Fruit fly (Drosophila melanogaster): ENCODE measurements around the gene CG6878.

dm6 chr3L:15162988-15163387 is 1.4 kb downstream of the CG6878 start:
- TF ChIP-seq cic (GFP tag; optimal IDR thresholded peaks at IDR 0.05) (no peak), CG5204 (GFP tag; optimal IDR thresholded peaks at IDR 0.05) (no peak), kay (GFP tag; ENCODE audit: borderline replicate concordance) (no peak), tj (GFP tag; optimal IDR thresholded peaks at IDR 0.05) (no peak), CG14711 (tag; optimal IDR thresholded peaks at IDR 0.05) (no peak), toe (GFP tag; optimal IDR thresholded peaks at IDR 0.05) (no peak), CG12768 (GFP tag; optimal IDR thresholded peaks at IDR 0.05) (no peak), ovo (GFP tag; optimal IDR thresholded peaks at IDR 0.05) (no peak), Hr96 (GFP tag; optimal IDR thresholded peaks at IDR 0.05) (no peak), Clk (GFP tag; optimal IDR thresholded peaks at IDR 0.05) (no peak), pad (GFP tag; optimal IDR thresholded peaks at IDR 0.05) (no peak)
